In genomic region chr3L:1331542-1331941, dm6 we compare ENCODE assay signal across 2 fruit fly cellular contexts.
TF ChIP-seq lines count a peak whose summit lies in the region.

msd1 (plus strand) TSS chr3L:1331744.

- TF ChIP-seq CTCF in whole organism, embryonic (GFP tag; optimal IDR thresholded peaks at IDR 0.05; lab: Kevin White, UChicago): no peak

TF ChIP-seq in whole organism, embryonic, 481 proteins besides CTCF, POLR2A, EP300 and RAD21:
- TF ChIP-seq CG17912 (GFP tag; optimal IDR thresholded peaks at IDR 0.05; lab: Kevin White, UChicago) (peak; percentile 17), HmgZ (tag; optimal IDR thresholded peaks at IDR 0.05; lab: Kevin White, UChicago) (peak; percentile 4), CG13287 (GFP tag; IDR thresholded peaks at IDR 0.05; lab: Robert Waterston, UW; ENCODE audit: partially characterized antibody) (peak; percentile 59; the same call in 1 of the 2 replicates), Dll (GFP tag; IDR thresholded peaks at IDR 0.05; lab: Robert Waterston, UW; ENCODE audit: partially characterized antibody) (peak; percentile 58; the same call in 2 of the 4 replicates), Bgb (GFP tag; IDR thresholded peaks at IDR 0.05; lab: Robert Waterston, UW; ENCODE audit: partially characterized antibody) (peak; percentile 40; the same call in 1 of the 2 replicates), HLH4C (GFP tag; IDR thresholded peaks at IDR 0.05; lab: Robert Waterston, UW; ENCODE audit: partially characterized antibody) (no peak), E2f2 (GFP tag; IDR thresholded peaks at IDR 0.05; lab: Robert Waterston, UW) (peak; percentile 97), chif (GFP tag; optimal IDR thresholded peaks at IDR 0.05; lab: Kevin White, UChicago) (no peak), CG34224 (GFP tag; IDR thresholded peaks at IDR 0.05; lab: Robert Waterston, UW; ENCODE audit: partially characterized antibody) (0 out of 3 replicates have a peak, but pooled peaks have one; percentile 19), amos (GFP tag; IDR thresholded peaks at IDR 0.05; lab: Robert Waterston, UW; ENCODE audit: partially characterized antibody) (peak; percentile 35; the same call in 1 of the 2 replicates), gfzf (GFP tag; optimal IDR thresholded peaks at IDR 0.05; lab: Kevin White, UChicago) (peak; percentile 76), Sry-δ (GFP tag; optimal IDR thresholded peaks at IDR 0.05; lab: Kevin White, UChicago) (peak; percentile 35), Fer1 (GFP tag; optimal IDR thresholded peaks at IDR 0.05; lab: Kevin White, UChicago) (peak; percentile 7), bbx (GFP tag; IDR thresholded peaks at IDR 0.05; lab: Robert Waterston, UW; ENCODE audit: partially characterized antibody) (peak; percentile 61), pzg (GFP tag; optimal IDR thresholded peaks at IDR 0.05; lab: Kevin White, UChicago) (peak; percentile 76), CrebB (tag; optimal IDR thresholded peaks at IDR 0.05; lab: Kevin White, UChicago) (no peak), CG2116 (GFP tag; optimal IDR thresholded peaks at IDR 0.05; lab: Kevin White, UChicago) (peak; percentile 56), Dref (GFP tag; IDR thresholded peaks at IDR 0.05; lab: Robert Waterston, UW) (peak; percentile 78), CG15514 (GFP tag; optimal IDR thresholded peaks at IDR 0.05; lab: Kevin White, UChicago) (peak; percentile 33), Ada2b (GFP tag; IDR thresholded peaks at IDR 0.05; lab: Robert Waterston, UW) (no peak), CG9797 (GFP tag; optimal IDR thresholded peaks at IDR 0.05; lab: Kevin White, UChicago) (peak; percentile 63), Dp (GFP tag; optimal IDR thresholded peaks at IDR 0.05; lab: Kevin White, UChicago) (peak; percentile 97), ato (GFP tag; IDR thresholded peaks at IDR 0.05; lab: Robert Waterston, UW; ENCODE audit: partially characterized antibody) (0 out of 2 replicates have a peak, but pooled peaks have one; percentile 41), dmrt11E (tag; optimal IDR thresholded peaks at IDR 0.05; lab: Kevin White, UChicago) (no peak), trem (tag; optimal IDR thresholded peaks at IDR 0.05; lab: Kevin White, UChicago) (peak; percentile 3), stwl (tag; optimal IDR thresholded peaks at IDR 0.05; lab: Kevin White, UChicago) (peak; percentile 5), BEAF-32 (GFP tag; optimal IDR thresholded peaks at IDR 0.05; lab: Kevin White, UChicago) (peak; percentile 32), Opbp (GFP tag; IDR thresholded peaks at IDR 0.05; lab: Robert Waterston, UW; ENCODE audit: partially characterized antibody) (peak; percentile 38; the same call in 2 of the 3 replicates), Myb (GFP tag; optimal IDR thresholded peaks at IDR 0.05; lab: Kevin White, UChicago) (peak; percentile 61), CG13624 (GFP tag; optimal IDR thresholded peaks at IDR 0.05; lab: Kevin White, UChicago) (no peak), CG12769 (tag; optimal IDR thresholded peaks at IDR 0.05; lab: Kevin White, UChicago) (no peak), sens (GFP tag; lab: Kevin White, UChicago) (peak; percentile 48), CG1603 (tag; optimal IDR thresholded peaks at IDR 0.05; lab: Kevin White, UChicago) (peak; percentile 54), CG3726 (GFP tag; IDR thresholded peaks at IDR 0.05; lab: Robert Waterston, UW) (no peak)

TF ChIP-seq in whole organism, prepupa, 60 proteins besides CTCF, POLR2A, EP300 and RAD21:
- TF ChIP-seq CG10669 (GFP tag; optimal IDR thresholded peaks at IDR 0.05; lab: Kevin White, UChicago) (no peak), net (GFP tag; optimal IDR thresholded peaks at IDR 0.05; lab: Kevin White, UChicago) (no peak), fkh (GFP tag; optimal IDR thresholded peaks at IDR 0.05; lab: Kevin White, UChicago) (peak; percentile 40)
